Worm (Caenorhabditis elegans) whole organism, mixed stage, embryonic: ENCODE results near the gene Y62H9A.14.

Source experiments
- M03D4.4 ChIP-seq: sonication (generic microtip); optimal IDR thresholded peaks from 2 replicates; lab custom pipeline; 2017; ENCODE audit warnings: mild to moderate bottlenecking, missing genetic modification characterization, missing compliant biosample characterization
- bed-3 ChIP-seq: fragments of 200-800 bp; sonication (Bioruptor generic); optimal IDR thresholded peaks from 3 replicates; lab custom pipeline; 2018; ENCODE audit warnings: mild to moderate bottlenecking, missing genetic modification characterization, moderate library complexity, missing compliant biosample characterization
- blmp-1 ChIP-seq: fragments of 150-350 bp; optimal IDR thresholded peaks from 2 replicates; lab custom pipeline; 2014; ENCODE audit warnings: missing biosample characterization, missing genetic modification characterization
- ceh-43 ChIP-seq: fragments of 200-800 bp; sonication (Bioruptor generic); optimal IDR thresholded peaks from 2 replicates; lab custom pipeline; 2018; ENCODE audit warnings: mild to moderate bottlenecking, missing genetic modification characterization, moderate library complexity, missing compliant biosample characterization
- ceh-83 ChIP-seq: fragments of 200-800 bp; sonication (Bioruptor generic); optimal IDR thresholded peaks from 2 replicates; lab custom pipeline; 2018; ENCODE audit warnings: mild to moderate bottlenecking, missing genetic modification characterization, missing compliant biosample characterization
- ces-1 ChIP-seq: fragments of 150-350 bp; optimal IDR thresholded peaks from 2 replicates; lab custom pipeline; 2014; ENCODE audit warnings: missing biosample characterization, missing genetic modification reagents, missing genetic modification characterization
- cnd-1 ChIP-seq: fragments of 200-800 bp; sonication (Bioruptor generic); optimal IDR thresholded peaks from 2 replicates; lab custom pipeline; 2018; ENCODE audit warnings: mild to moderate bottlenecking, missing genetic modification characterization, missing compliant biosample characterization
- drap-1 ChIP-seq: fragments of 200-800 bp; sonication (Bioruptor generic); optimal IDR thresholded peaks from 3 replicates; lab custom pipeline; 2018; ENCODE audit warnings: mild to moderate bottlenecking, missing genetic modification characterization, missing compliant biosample characterization
- elt-1 ChIP-seq: sonication (generic microtip); optimal IDR thresholded peaks from 2 replicates; lab custom pipeline; 2017; ENCODE audit warnings: missing genetic modification characterization, mild to moderate bottlenecking, missing compliant biosample characterization, antibody characterized with exemption, moderate library complexity, borderline replicate concordance; ENCODE audit not compliant: insufficient read depth
- elt-3 ChIP-seq: fragments of 150-350 bp; optimal IDR thresholded peaks from 2 replicates; lab custom pipeline; 2014; ENCODE audit warnings: missing biosample characterization, missing genetic modification characterization
- flh-1 ChIP-seq: fragments of 200-800 bp; sonication (Bioruptor generic); optimal IDR thresholded peaks from 2 replicates; lab custom pipeline; 2018; ENCODE audit warnings: mild to moderate bottlenecking, missing genetic modification characterization, moderate library complexity, missing compliant biosample characterization
- ham-2 ChIP-seq: fragments of 200-800 bp; sonication (Bioruptor generic); optimal IDR thresholded peaks from 2 replicates; lab custom pipeline; 2018; ENCODE audit warnings: mild to moderate bottlenecking, missing genetic modification characterization, missing compliant biosample characterization
- lin-13 ChIP-seq: fragments of 150-350 bp; optimal IDR thresholded peaks from 2 replicates; lab custom pipeline; 2014; ENCODE audit warnings: missing biosample characterization, missing genetic modification characterization
- lin-32 ChIP-seq: fragments of 200-800 bp; sonication (Bioruptor generic); optimal IDR thresholded peaks from 2 replicates; lab custom pipeline; 2018; ENCODE audit warnings: mild to moderate bottlenecking, missing genetic modification characterization, missing compliant biosample characterization
- lsy-2 ChIP-seq: fragments of 150-350 bp; optimal IDR thresholded peaks from 2 replicates; lab custom pipeline; 2014; ENCODE audit warnings: missing biosample characterization, missing genetic modification characterization
- mab-5 ChIP-seq: fragments of 150-350 bp; optimal IDR thresholded peaks from 2 replicates; lab custom pipeline; 2014; ENCODE audit warnings: missing biosample characterization, missing genetic modification characterization
- mep-1 ChIP-seq: fragments of 150-350 bp; optimal IDR thresholded peaks from 2 replicates; lab custom pipeline; 2017; ENCODE audit warnings: missing biosample characterization, missing genetic modification reagents, missing genetic modification characterization, inconsistent platforms
- mls-2 ChIP-seq: sonication (generic microtip); optimal IDR thresholded peaks from 2 replicates; lab custom pipeline; 2016; ENCODE audit warnings: mild to moderate bottlenecking, missing genetic modification characterization, moderate library complexity, missing compliant biosample characterization
- nhr-12 ChIP-seq: fragments of 150-350 bp; optimal IDR thresholded peaks from 2 replicates; lab custom pipeline; 2014; ENCODE audit warnings: missing biosample characterization, missing genetic modification characterization
- nhr-237 ChIP-seq: fragments of 150-350 bp; optimal IDR thresholded peaks from 2 replicates; lab custom pipeline; 2014; ENCODE audit warnings: missing biosample characterization, missing genetic modification characterization
- nhr-28 ChIP-seq: fragments of 150-350 bp; optimal IDR thresholded peaks from 2 replicates; lab custom pipeline; 2014; ENCODE audit warnings: missing biosample characterization, missing genetic modification characterization
- nhr-76 ChIP-seq: sonication (generic microtip); optimal IDR thresholded peaks from 2 replicates; lab custom pipeline; 2017; ENCODE audit warnings: missing biosample characterization, missing genetic modification characterization
- sem-2 ChIP-seq: fragments of 200-800 bp; sonication (Bioruptor generic); optimal IDR thresholded peaks from 2 replicates; lab custom pipeline; 2018; ENCODE audit warnings: mild to moderate bottlenecking, missing genetic modification characterization, missing compliant biosample characterization
- snpc-4 ChIP-seq: fragments of 150-350 bp; optimal IDR thresholded peaks from 2 replicates; lab custom pipeline; 2014; ENCODE audit warnings: missing biosample characterization, missing genetic modification characterization
- sptf-1 ChIP-seq: sonication (generic microtip); optimal IDR thresholded peaks from 2 replicates; lab custom pipeline; 2017; ENCODE audit warnings: mild to moderate bottlenecking, missing genetic modification characterization, moderate library complexity, missing compliant biosample characterization
- tbx-8 ChIP-seq: fragments of 200-800 bp; sonication (Bioruptor generic); optimal IDR thresholded peaks from 2 replicates; lab custom pipeline; 2018; ENCODE audit warnings: mild to moderate bottlenecking, missing genetic modification characterization, moderate library complexity, missing compliant biosample characterization
- unc-120 ChIP-seq: sonication (generic microtip); optimal IDR thresholded peaks from 2 replicates; lab custom pipeline; 2017; ENCODE audit warnings: missing genetic modification characterization, missing compliant biosample characterization; ENCODE audit not compliant: poor library complexity, severe bottlenecking
- unc-39 ChIP-seq: fragments of 150-350 bp; optimal IDR thresholded peaks from 2 replicates; lab custom pipeline; 2014; ENCODE audit warnings: missing biosample characterization, missing genetic modification characterization
- unc-62 ChIP-seq: fragments of 150-350 bp; optimal IDR thresholded peaks from 2 replicates; lab custom pipeline; 2014; ENCODE audit warnings: missing biosample characterization, missing genetic modification reagents, missing genetic modification characterization
- zip-8 ChIP-seq: fragments of 150-350 bp; optimal IDR thresholded peaks from 2 replicates; lab custom pipeline; 2014; ENCODE audit warnings: missing biosample characterization, missing genetic modification characterization

Gene Y62H9A.14

DNA sequence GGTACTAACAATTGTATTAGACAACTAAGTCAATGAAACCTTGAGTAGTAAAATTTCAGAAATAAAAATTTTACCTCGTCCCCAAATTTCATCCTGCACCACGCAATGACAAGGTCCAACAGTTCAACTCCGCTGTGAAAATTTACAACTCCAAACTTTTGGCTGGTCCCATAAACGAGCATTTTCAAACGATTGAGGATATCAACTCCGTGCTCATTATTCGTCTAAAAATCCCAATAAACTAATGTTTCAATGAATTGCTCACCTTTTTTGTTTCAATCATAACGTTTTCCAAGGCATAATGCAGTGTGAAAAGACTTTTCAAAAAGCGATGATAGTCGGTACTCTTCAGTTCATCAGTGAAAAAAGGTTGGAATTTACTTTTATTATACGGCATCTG lies 14.4 kb upstream of the Y62H9A.14 start:
- TF ChIP-seq tbx-8 (GFP tag; lab: Kevin White, UChicago) (no peak), mls-2 (tag; lab: Kevin White, UChicago) (no peak), sptf-1 (tag; lab: Kevin White, UChicago) (no peak), mep-1 (no peak), ces-1 (no peak), bed-3 (GFP tag; lab: Kevin White, UChicago) (no peak), unc-62 (GFP tag; lab: Kevin White, UChicago) (no peak)

DNA sequence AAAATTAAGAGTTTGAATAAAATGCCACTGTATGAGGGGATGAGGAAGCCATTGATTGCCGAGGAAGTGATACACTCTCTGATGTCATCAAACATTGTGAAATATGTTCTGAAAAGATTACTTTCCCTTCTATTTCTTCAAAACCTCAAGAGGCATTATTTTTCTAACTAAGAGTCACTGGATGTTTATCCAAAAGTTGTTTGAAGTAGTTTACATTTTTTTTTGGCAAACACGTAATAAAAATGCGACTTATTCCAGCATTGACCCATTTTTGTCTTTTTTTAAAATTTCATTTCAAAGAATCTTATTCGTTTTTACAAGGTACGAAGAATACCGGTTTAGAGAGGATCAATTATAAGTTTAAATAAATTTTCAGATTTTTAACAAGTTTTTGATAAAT lies 13.8 kb upstream of the Y62H9A.14 start, which contains the start of gene Y62H9A.11:
Gene Y62H9A.11, minus strand, starts transcription at position 101 of the 400 bp plus-strand sequence.
- TF ChIP-seq sem-2 (GFP tag; lab: Kevin White, UChicago) (no peak), sptf-1 (tag; lab: Kevin White, UChicago) (no peak)
- TF ChIP-seq, all 35 proteins: peak for 0

DNA sequence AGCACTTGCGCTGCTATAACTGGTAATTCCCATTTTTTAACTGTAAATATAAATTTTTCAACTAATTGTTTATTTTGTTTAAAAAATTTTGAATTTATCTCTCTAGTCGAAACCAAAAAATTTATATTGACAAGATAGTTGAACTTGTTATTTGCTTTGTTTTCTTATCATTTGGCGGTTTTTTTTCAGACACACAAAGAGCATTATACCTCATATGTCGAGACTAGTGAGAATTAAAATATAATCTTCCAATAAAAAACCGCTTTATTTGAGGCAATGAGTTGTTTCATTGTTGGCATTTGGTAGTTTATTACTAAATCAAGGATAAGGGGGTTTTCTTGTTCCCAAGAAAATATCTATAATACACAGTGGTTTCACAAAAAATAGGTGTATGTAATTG lies 12.8 kb upstream of the Y62H9A.14 start:
- TF ChIP-seq ces-1 = no peak
- TF ChIP-seq nhr-237 = no peak
- no peak for TF ChIP-seq flh-1
- TF ChIP-seq blmp-1 (tag; lab: Kevin White, UChicago) = no peak
- no peak for TF ChIP-seq elt-3 (tag; lab: Kevin White, UChicago)
- TF ChIP-seq lin-13 (tag; lab: Kevin White, UChicago) = no peak
- TF ChIP-seq lin-32 = no peak
- TF ChIP-seq mab-5 (tag; lab: Kevin White, UChicago) = no peak
- TF ChIP-seq zip-8 (tag; lab: Kevin White, UChicago) = no peak
- no peak for TF ChIP-seq snpc-4 (tag; lab: Kevin White, UChicago)
- no peak for TF ChIP-seq sem-2 (GFP tag; lab: Kevin White, UChicago)
- TF ChIP-seq, all 35 proteins: peak for 0

DNA sequence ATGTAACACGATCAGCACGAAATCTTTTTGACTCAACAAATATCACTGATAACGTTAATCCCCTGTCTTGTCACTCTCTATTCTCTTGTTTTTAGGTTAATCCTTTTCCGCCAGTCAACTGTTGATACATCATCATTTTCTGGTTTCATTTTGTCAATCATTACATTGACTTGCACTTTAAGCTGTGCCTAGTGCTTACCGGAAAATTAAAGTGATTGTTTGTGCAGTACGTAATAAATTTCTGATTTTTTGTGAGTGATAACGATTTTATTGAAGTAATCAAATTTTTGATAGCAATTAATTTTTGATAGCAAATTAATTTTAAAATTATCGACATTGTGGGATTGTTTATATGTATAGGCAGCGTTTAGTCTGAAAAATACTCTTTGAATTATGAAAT lies 11.9 kb upstream of the Y62H9A.14 start:
- TF ChIP-seq lin-13 (tag; lab: Kevin White, UChicago) = no peak
- TF ChIP-seq nhr-28 (tag; lab: Kevin White, UChicago) = no peak
- TF ChIP-seq nhr-76 (tag; lab: Kevin White, UChicago) = no peak
- TF ChIP-seq lin-32 = no peak
- no peak for TF ChIP-seq drap-1 (GFP tag; lab: Kevin White, UChicago)
- TF ChIP-seq lsy-2 = no peak
- no peak for TF ChIP-seq mep-1

DNA sequence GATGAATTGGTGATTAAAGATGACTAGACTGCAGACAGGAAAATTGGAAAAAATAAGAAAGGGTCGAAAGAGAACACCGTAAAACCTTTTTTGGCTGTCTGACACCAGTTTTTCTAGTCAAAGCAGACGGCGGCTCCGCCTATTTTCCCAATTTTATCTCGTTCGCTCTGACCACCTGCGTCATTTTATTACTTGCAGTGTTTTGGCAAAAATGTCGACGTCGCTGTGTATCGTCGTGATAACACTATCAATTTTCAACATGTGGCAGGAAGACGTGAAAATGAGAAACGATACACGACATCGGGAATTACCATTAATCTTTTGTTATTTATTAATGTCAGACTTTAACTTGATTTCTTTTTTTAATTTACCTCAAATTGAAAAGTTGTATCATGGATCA lies 11.0 kb upstream of the Y62H9A.14 start, which contains the start of gene Y62H9A.15:
Gene Y62H9A.15, minus strand, starts transcription at position 100 of the 400 bp plus-strand sequence.
- no peak for TF ChIP-seq elt-1 (tag; lab: Kevin White, UChicago)
- TF ChIP-seq drap-1 (GFP tag; lab: Kevin White, UChicago) = no peak
- no peak for TF ChIP-seq lin-32
- no peak for TF ChIP-seq tbx-8 (GFP tag; lab: Kevin White, UChicago)
- no peak for TF ChIP-seq ceh-83
- no peak for TF ChIP-seq ham-2 (GFP tag; lab: Kevin White, UChicago)
- TF ChIP-seq mls-2 (tag; lab: Kevin White, UChicago) = no peak
- no peak for TF ChIP-seq blmp-1 (tag; lab: Kevin White, UChicago)
- TF ChIP-seq mep-1 = no peak
- no peak for TF ChIP-seq ceh-43 (GFP tag; lab: Kevin White, UChicago)
- no peak for TF ChIP-seq cnd-1 (tag; lab: Kevin White, UChicago)
- TF ChIP-seq unc-39 (tag; lab: Kevin White, UChicago) = no peak
- TF ChIP-seq nhr-76 (tag; lab: Kevin White, UChicago) = no peak
- no peak for TF ChIP-seq elt-3 (tag; lab: Kevin White, UChicago)
- no peak for TF ChIP-seq nhr-28 (tag; lab: Kevin White, UChicago)
- TF ChIP-seq snpc-4 (tag; lab: Kevin White, UChicago) = no peak
- TF ChIP-seq sem-2 (GFP tag; lab: Kevin White, UChicago) = no peak
- TF ChIP-seq, all 35 proteins: peak for 0

DNA sequence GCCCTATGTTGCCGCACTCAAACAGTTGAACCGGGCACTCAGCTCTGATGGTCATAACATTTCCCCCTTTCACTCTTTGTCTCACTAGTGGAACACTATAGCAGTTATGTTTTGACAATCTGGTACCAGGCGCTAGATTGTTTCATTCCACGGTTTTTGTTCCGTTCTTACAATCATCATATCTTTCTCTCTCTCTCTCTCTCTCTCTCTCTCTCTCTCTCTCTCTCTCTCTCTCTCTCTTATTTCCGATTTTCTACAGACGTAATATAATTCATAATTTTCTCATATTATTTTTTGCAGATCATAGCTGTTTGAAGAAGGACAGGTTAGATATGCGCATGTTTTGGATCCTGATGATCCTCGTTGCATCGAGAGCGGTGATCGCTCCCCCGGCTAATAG lies 7.2 kb upstream of the Y62H9A.14 start, which contains the start of gene Y62H9A.12:
Gene Y62H9A.12, plus strand, starts transcription at position 301 of the 400 bp plus-strand sequence.
- TF ChIP-seq unc-120 (tag; lab: Kevin White, UChicago) (no peak), M03D4.4 (tag; lab: Kevin White, UChicago) (no peak), flh-1 (no peak), nhr-12 (no peak), elt-3 (tag; lab: Kevin White, UChicago) (no peak), lsy-2 (no peak), ceh-83 (no peak), ces-1 (no peak), ceh-43 (GFP tag; lab: Kevin White, UChicago) (no peak), drap-1 (GFP tag; lab: Kevin White, UChicago) (no peak), unc-39 (tag; lab: Kevin White, UChicago) (no peak), sptf-1 (tag; lab: Kevin White, UChicago) (no peak), nhr-28 (tag; lab: Kevin White, UChicago) (no peak), mab-5 (tag; lab: Kevin White, UChicago) (no peak), sem-2 (GFP tag; lab: Kevin White, UChicago) (no peak), cnd-1 (tag; lab: Kevin White, UChicago) (no peak)
